Fruit fly (Drosophila melanogaster) whole organism, pupa: ENCODE results near the gene CG34126.

Experiments used
- CG10348 ChIP-seq: fragments of 200-800 bp; sonication (Bioruptor generic); IDR thresholded peaks from 2 replicates; pipeline ENCODE4 v1.3.6; 2022; ENCODE audit warnings: missing biosample characterization, missing genetic modification characterization
- CG12605 ChIP-seq: fragments of 200-800 bp; sonication (Bioruptor generic); IDR thresholded peaks from 2 replicates; pipeline ENCODE4 v1.3.6; 2022; ENCODE audit warnings: missing biosample characterization, missing genetic modification characterization
- CG13204 ChIP-seq: fragments of 200-800 bp; sonication (Bioruptor generic); optimal IDR thresholded peaks from 2 replicates; lab custom pipeline; 2018; ENCODE audit warnings: missing biosample characterization, mild to moderate bottlenecking, missing genetic modification characterization, moderate library complexity
- CG14655 ChIP-seq: fragments of 200-800 bp; sonication (Bioruptor generic); optimal IDR thresholded peaks from 3 replicates; lab custom pipeline; 2017; ENCODE audit warnings: mild to moderate bottlenecking, missing biosample characterization, missing genetic modification reagents, missing genetic modification characterization
- CG15710 ChIP-seq: fragments of 200-800 bp; sonication (Bioruptor generic); optimal IDR thresholded peaks from 2 replicates; lab custom pipeline; 2018; ENCODE audit warnings: missing biosample characterization, mild to moderate bottlenecking, missing genetic modification characterization, moderate library complexity
- CG17806 ChIP-seq: fragments of 200-800 bp; sonication (Bioruptor generic); optimal IDR thresholded peaks from 2 replicates; lab custom pipeline; 2018; ENCODE audit warnings: missing biosample characterization, mild to moderate bottlenecking, missing genetic modification characterization, moderate library complexity
- CG32121 ChIP-seq: fragments of 200-800 bp; sonication (Bioruptor generic); IDR thresholded peaks from 2 replicates; pipeline ENCODE4 v1.3.6; 2022; ENCODE audit warnings: missing biosample characterization, missing genetic modification characterization
- CG34367 ChIP-seq: fragments of 200-800 bp; sonication (Bioruptor generic); optimal IDR thresholded peaks from 2 replicates; lab custom pipeline; 2018; ENCODE audit warnings: missing biosample characterization, mild to moderate bottlenecking, missing genetic modification characterization
- CG4496 ChIP-seq: fragments of 200-800 bp; sonication (Bioruptor generic); IDR thresholded peaks from 3 replicates; pipeline ENCODE4 v1.3.6; 2022; ENCODE audit warnings: missing biosample characterization, missing genetic modification characterization
- CG8159 ChIP-seq: fragments of 200-800 bp; sonication (Bioruptor generic); optimal IDR thresholded peaks from 3 replicates; lab custom pipeline; 2018; ENCODE audit warnings: missing biosample characterization, mild to moderate bottlenecking, missing genetic modification characterization, moderate library complexity
- CG8301 ChIP-seq: fragments of 200-800 bp; sonication (Bioruptor generic); optimal IDR thresholded peaks from 2 replicates; lab custom pipeline; 2018; ENCODE audit warnings: missing biosample characterization, mild to moderate bottlenecking, missing genetic modification characterization
- CG9948 ChIP-seq: fragments of 200-800 bp; sonication (Bioruptor generic); optimal IDR thresholded peaks from 2 replicates; lab custom pipeline; 2018; ENCODE audit warnings: missing biosample characterization, mild to moderate bottlenecking, missing genetic modification characterization, moderate library complexity
- D1 ChIP-seq: fragments of 200-800 bp; sonication (Bioruptor generic); optimal IDR thresholded peaks from 2 replicates; lab custom pipeline; 2018; ENCODE audit warnings: missing biosample characterization, mild to moderate bottlenecking, missing genetic modification characterization, moderate library complexity
- EcR ChIP-seq: fragments of 200-800 bp; sonication (Bioruptor generic); optimal IDR thresholded peaks from 3 replicates; lab custom pipeline; 2019; ENCODE audit warnings: missing biosample characterization, missing genetic modification characterization, mild to moderate bottlenecking, moderate library complexity, missing genetic modification reagents
- Ets98B ChIP-seq: fragments of 200-800 bp; sonication (Bioruptor generic); IDR thresholded peaks from 2 replicates; pipeline ENCODE4 v1.3.6; 2022; ENCODE audit warnings: missing biosample characterization, missing genetic modification characterization
- Pif1A ChIP-seq: fragments of 200-800 bp; sonication (Bioruptor generic); optimal IDR thresholded peaks from 3 replicates; lab custom pipeline; 2016; ENCODE audit warnings: missing biosample characterization, missing genetic modification characterization
- Pif1B ChIP-seq: fragments of 200-800 bp; sonication (Bioruptor generic); optimal IDR thresholded peaks from 3 replicates; lab custom pipeline; 2016; ENCODE audit warnings: missing biosample characterization, missing genetic modification characterization
- Snoo ChIP-seq: fragments of 200-800 bp; sonication (Bioruptor generic); optimal IDR thresholded peaks from 3 replicates; lab custom pipeline; 2017; ENCODE audit warnings: missing biosample characterization, mild to moderate bottlenecking, missing genetic modification characterization, inconsistent platforms
- fd96Ca ChIP-seq: fragments of 200-800 bp; sonication (Bioruptor generic); IDR thresholded peaks from 3 replicates; pipeline ENCODE4 v1.3.6; 2022; ENCODE audit warnings: missing biosample characterization, missing genetic modification characterization
- gl ChIP-seq: fragments of 200-800 bp; sonication (Bioruptor generic); optimal IDR thresholded peaks from 2 replicates; lab custom pipeline; 2018; ENCODE audit warnings: missing biosample characterization, mild to moderate bottlenecking, missing genetic modification characterization
- rn ChIP-seq: fragments of 200-800 bp; sonication (Bioruptor generic); IDR thresholded peaks from 2 replicates; pipeline ENCODE4 v1.3.6; 2022; ENCODE audit warnings: missing biosample characterization, missing genetic modification characterization

The CG34126 gene

DNA sequence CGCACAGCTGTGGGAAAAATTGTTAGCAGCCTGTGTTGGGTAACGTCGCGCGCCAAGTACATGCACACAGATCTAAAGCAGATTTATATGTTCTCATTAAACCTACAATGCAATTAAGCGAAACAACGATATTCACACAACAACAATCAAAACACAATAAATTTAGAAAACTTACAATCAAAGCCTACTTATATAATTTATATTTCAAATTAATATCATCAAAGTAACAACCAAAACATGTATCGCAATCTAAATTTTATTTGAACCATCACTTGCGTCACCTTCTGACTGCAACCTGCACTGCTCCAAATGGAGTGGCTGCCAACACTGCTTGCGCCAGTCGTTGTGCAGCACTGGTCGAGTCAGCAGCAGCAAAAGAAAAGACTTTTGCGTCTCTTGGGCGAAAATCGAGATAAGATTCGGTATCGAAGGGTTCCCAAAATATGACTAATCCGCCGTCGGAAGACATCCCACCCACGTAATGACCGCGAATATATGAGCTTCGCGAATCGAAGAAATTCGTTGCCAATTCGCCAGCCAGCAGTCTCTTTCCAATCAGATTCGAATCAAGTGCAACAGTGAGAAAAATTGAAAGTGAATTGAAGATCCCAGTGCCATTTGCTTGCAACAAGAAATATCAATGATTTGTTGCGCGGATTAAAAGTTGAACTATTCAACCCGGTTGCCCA lies at the start of gene CG34126, which contains the start of gene CG8892:
CG34126 (plus strand) TSS at position 337 of the 689 bp plus-strand sequence.
CG8892 (minus strand) TSS at position 315 of the 689 bp plus-strand sequence.
- TF ChIP-seq CG12605 (peak; percentile 75), CG8301 (tag; lab: Kevin White, UChicago) (peak; percentile 93), CG32121 (GFP tag; lab: Robert Waterston, UW) (peak; percentile 91), Snoo (tag; lab: Kevin White, UChicago) (peak; percentile 97), CG17806 (tag; lab: Kevin White, UChicago) (peak; percentile 94), CG15710 (peak; percentile 97), Ets98B (GFP tag; lab: Robert Waterston, UW) (peak; percentile 86), gl (peak; percentile 83), D1 (no peak), fd96Ca (GFP tag; lab: Robert Waterston, UW) (peak; percentile 95), rn (GFP tag; lab: Robert Waterston, UW) (peak; percentile 93), CG9948 (tag; lab: Kevin White, UChicago) (peak; percentile 95), CG13204 (GFP tag; lab: Kevin White, UChicago) (peak; percentile 72), CG34367 (peak; percentile 90), Pif1A (GFP tag; lab: Kevin White, UChicago) (peak; percentile 94), CG10348 (GFP tag; lab: Robert Waterston, UW) (peak; percentile 89), CG14655 (GFP tag; lab: Kevin White, UChicago) (peak; percentile 96), EcR (GFP tag; lab: Kevin White, UChicago) (no peak), CG4496 (peak; percentile 93), Pif1B (GFP tag; lab: Kevin White, UChicago) (peak; percentile 91), CG8159 (tag; lab: Kevin White, UChicago) (peak; percentile 96)

DNA sequence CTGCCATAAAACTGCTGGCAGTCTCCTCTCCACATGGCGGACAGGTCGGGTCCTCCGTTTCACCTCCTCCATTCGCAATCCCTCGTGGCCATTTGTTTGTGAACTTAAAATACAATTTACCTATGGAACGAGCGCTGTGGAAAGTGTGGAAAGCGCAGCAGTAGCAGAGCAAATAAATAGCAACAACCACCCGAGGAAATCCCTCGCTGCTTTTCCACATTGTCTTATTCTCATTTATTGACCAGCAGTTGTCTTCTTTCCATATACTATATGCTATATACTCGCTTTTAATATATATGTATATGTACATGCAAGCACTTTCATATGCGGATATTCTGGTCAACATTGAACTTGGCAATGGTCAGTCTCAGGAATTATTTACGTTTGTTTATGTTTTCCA lies 49.1 kb upstream of the CG34126 start, which contains the start of gene hoe1:
hoe1 (minus strand) TSS at position 101 of the 400 bp plus-strand sequence.
- no peak for TF ChIP-seq CG32121 (GFP tag; lab: Robert Waterston, UW)
- TF ChIP-seq Snoo (tag; lab: Kevin White, UChicago) = no peak
- no peak for TF ChIP-seq Ets98B (GFP tag; lab: Robert Waterston, UW)

DNA sequence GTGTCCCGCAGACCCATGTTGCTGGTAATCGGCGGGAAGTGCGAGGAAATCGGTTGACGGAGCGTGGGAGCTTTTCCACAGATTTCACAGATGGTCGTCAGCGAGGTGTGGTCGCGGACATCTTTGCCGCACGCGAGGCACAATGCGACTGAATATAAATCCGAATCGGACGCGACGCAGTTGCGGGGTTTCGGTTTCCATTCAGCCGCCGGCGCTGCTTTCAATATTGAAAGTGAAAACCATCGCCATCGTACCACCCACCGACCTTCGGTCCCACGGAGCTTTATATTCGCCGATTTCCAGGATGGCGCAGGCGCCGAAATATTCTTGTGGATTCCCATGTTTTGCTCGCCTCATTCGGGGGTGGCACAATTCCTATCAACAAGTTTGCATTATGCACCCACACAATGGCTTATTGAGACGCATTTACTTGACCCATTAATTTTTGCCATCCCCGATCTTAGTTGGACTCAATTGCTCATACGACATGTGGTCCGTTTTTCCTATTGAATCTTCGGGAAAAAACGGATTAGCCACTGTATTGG lies 45.0 kb upstream of the CG34126 start, which contains the start of gene hoe2:
hoe2 (minus strand) TSS at position 126 of the 545 bp plus-strand sequence.
- TF ChIP-seq CG12605 (peak; percentile 60; the same call in 1 of the 2 replicates), Snoo (tag; lab: Kevin White, UChicago) (no peak)

DNA sequence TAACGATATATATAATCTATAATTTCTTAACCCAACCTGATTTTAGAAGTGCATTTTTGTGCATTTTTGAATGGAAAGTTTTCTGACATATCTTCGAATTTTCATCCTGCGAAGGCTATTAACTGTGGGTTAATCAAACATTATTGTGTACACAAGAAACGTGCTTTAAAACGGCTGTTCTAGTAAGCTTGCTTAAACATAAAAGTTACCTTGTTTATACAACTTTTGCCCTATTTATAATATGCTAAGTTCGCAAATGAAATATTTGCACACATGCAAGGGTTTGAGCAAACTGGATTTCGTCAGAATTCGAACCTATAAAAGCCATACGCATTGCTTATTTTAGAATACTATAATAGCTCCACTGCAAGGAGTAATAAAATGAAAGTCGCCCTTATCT lies 44.4 kb upstream of the CG34126 start, which contains the start of gene Sgs1:
Sgs1 (plus strand) TSS at position 350 of the 400 bp plus-strand sequence.
- no peak for TF ChIP-seq CG8301 (tag; lab: Kevin White, UChicago)

DNA sequence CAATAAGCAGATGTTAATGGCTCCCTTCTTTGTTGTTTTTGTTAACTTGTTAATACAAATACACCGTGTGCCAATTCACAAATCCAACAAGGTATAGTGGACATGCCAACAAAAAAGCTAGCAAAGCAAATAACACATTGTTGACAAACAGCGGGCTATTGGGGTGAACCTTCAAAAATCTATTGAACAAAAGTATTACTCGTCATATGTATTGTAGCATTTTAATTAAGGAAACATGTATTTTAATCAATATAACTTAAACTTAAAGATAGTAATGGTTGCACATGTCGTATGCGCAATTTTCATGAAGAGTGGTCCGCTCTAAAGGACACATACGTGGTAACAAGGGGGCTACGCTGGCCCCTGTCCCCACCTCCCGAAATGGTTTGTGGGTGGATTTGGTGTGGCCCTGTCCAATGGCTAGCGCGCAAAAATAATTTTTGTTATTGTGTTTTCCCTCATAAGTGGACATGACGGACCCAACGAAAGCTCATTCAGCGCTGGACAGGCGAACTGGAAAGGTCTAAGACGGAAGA lies 39.1 kb upstream of the CG34126 start, which contains the start of gene synr:
synr (plus strand) TSS at position 486 of the 536 bp plus-strand sequence.
- TF ChIP-seq CG15710 (no peak), CG8159 (tag; lab: Kevin White, UChicago) (peak; percentile 24), CG10348 (GFP tag; lab: Robert Waterston, UW) (no peak)

DNA sequence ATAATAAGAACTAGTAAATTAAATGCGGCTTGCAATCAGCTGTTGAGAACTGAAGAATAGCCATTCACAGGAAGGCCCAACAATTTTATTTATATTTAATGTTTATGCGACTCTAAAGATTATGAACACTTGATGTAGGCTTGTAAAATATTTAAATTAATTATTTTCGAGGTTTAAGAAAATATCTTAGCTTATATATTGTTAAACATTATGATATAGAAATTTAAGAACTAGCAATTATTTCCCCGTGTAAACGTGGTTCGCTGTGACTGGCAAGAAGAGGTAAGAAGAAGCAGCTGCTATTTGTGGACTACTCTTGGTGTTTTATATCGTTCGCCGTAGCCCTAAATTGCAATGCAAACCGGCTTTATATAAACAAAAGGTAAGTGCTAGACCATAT lies 36.1 kb upstream of the CG34126 start, which contains the start of the genes mRpL24 and betaggt-I:
mRpL24 (minus strand) TSS at position 62 of the 400 bp plus-strand sequence.
betaggt-I (plus strand) TSS at position 280 of the 400 bp plus-strand sequence.
- TF ChIP-seq D1 = peak; percentile 90
- peak; percentile 99 for TF ChIP-seq CG15710
- peak; percentile 97 for TF ChIP-seq Ets98B (GFP tag; lab: Robert Waterston, UW)
- peak; percentile 98 for TF ChIP-seq CG12605
- TF ChIP-seq CG13204 (GFP tag; lab: Kevin White, UChicago) = no peak
- TF ChIP-seq CG8301 (tag; lab: Kevin White, UChicago) = peak; percentile 97
- TF ChIP-seq CG4496 = peak; percentile 99
- TF ChIP-seq CG8159 (tag; lab: Kevin White, UChicago) = peak; percentile 97
- TF ChIP-seq Pif1A (GFP tag; lab: Kevin White, UChicago) = peak; percentile 93
- peak; percentile 90 for TF ChIP-seq CG10348 (GFP tag; lab: Robert Waterston, UW)
- peak; percentile 98 for TF ChIP-seq CG14655 (GFP tag; lab: Kevin White, UChicago)
- peak; percentile 89 for TF ChIP-seq gl
- TF ChIP-seq CG17806 (tag; lab: Kevin White, UChicago) = peak; percentile 97
- TF ChIP-seq EcR (GFP tag; lab: Kevin White, UChicago) = no peak
- peak; percentile 91 for TF ChIP-seq Pif1B (GFP tag; lab: Kevin White, UChicago)
- peak; percentile 93 for TF ChIP-seq fd96Ca (GFP tag; lab: Robert Waterston, UW)
- peak; percentile 97 for TF ChIP-seq CG34367
- peak; percentile 97 for TF ChIP-seq CG32121 (GFP tag; lab: Robert Waterston, UW)
- peak; percentile 95 for TF ChIP-seq CG9948 (tag; lab: Kevin White, UChicago)
- TF ChIP-seq rn (GFP tag; lab: Robert Waterston, UW) = peak; percentile 97
- peak; percentile 96 for TF ChIP-seq Snoo (tag; lab: Kevin White, UChicago)
- TF ChIP-seq, all 21 proteins: peak for 19
